Worm (Caenorhabditis elegans) whole organism, L3 larva: Measurements from ENCODE around the gene gcy-33.

ENCODE experiments used
- R02D3.7 ChIP-seq: fragments of 150-350 bp; optimal IDR thresholded peaks from 2 replicates; lab custom pipeline; 2014; ENCODE audit warnings: missing biosample characterization, missing genetic modification characterization
- ZK546.5 ChIP-seq: sonication (generic microtip); optimal IDR thresholded peaks from 2 replicates; lab custom pipeline; 2017; ENCODE audit warnings: missing biosample characterization, missing genetic modification characterization
- ceh-16 ChIP-seq: sonication (generic microtip); optimal IDR thresholded peaks from 2 replicates; lab custom pipeline; 2017; ENCODE audit warnings: missing biosample characterization, missing genetic modification characterization
- ceh-28 ChIP-seq: fragments of 150-350 bp; optimal IDR thresholded peaks from 2 replicates; lab custom pipeline; 2014; ENCODE audit warnings: missing biosample characterization, missing genetic modification reagents, missing genetic modification characterization
- ceh-9 ChIP-seq: sonication (generic microtip); optimal IDR thresholded peaks from 2 replicates; lab custom pipeline; 2018; ENCODE audit warnings: missing biosample characterization, missing genetic modification characterization
- daf-12 ChIP-seq: fragments of 150-350 bp; optimal IDR thresholded peaks from 2 replicates; lab custom pipeline; 2014; ENCODE audit warnings: missing biosample characterization, missing genetic modification reagents, missing genetic modification characterization
- egl-5 ChIP-seq: fragments of 150-350 bp; optimal IDR thresholded peaks from 2 replicates; lab custom pipeline; 2017; ENCODE audit warnings: missing biosample characterization, missing genetic modification reagents, missing genetic modification characterization, inconsistent platforms
- elt-1 ChIP-seq: fragments of 150-350 bp; optimal IDR thresholded peaks from 2 replicates; lab custom pipeline; 2014; ENCODE audit warnings: missing biosample characterization, missing genetic modification characterization
- elt-2 ChIP-seq: sonication (generic microtip); optimal IDR thresholded peaks from 2 replicates; lab custom pipeline; 2016; ENCODE audit warnings: missing genetic modification reagents, mild to moderate bottlenecking, missing genetic modification characterization, missing compliant biosample characterization
- elt-3 ChIP-seq, 3 experiments: fragments of 150-350 bp in 1 of 3; sonication (generic microtip) in 2 of 3; optimal IDR thresholded peaks; 2 replicates in 2 of 3; 4 replicates in 1 of 3; lab custom pipeline; 2014 to 2017; ENCODE audit warnings: missing biosample characterization in 3 of 3, missing genetic modification characterization in 3 of 3
- fkh-10 ChIP-seq: sonication (generic microtip); optimal IDR thresholded peaks from 2 replicates; lab custom pipeline; 2017; ENCODE audit warnings: missing biosample characterization, missing genetic modification reagents, missing genetic modification characterization
- jun-1 ChIP-seq: fragments of 150-350 bp; optimal IDR thresholded peaks from 2 replicates; lab custom pipeline; 2014; ENCODE audit warnings: missing biosample characterization, missing genetic modification reagents, missing genetic modification characterization
- lin-39 ChIP-seq: fragments of 150-350 bp; optimal IDR thresholded peaks from 2 replicates; lab custom pipeline; 2018; ENCODE audit warnings: missing biosample characterization, missing genetic modification reagents, missing genetic modification characterization
- lsy-12 ChIP-seq: sonication (generic microtip); optimal IDR thresholded peaks from 2 replicates; lab custom pipeline; 2016; ENCODE audit warnings: mild to moderate bottlenecking, missing genetic modification characterization, missing compliant biosample characterization
- mdl-1 ChIP-seq: fragments of 150-350 bp; optimal IDR thresholded peaks from 2 replicates; lab custom pipeline; 2014; ENCODE audit warnings: missing biosample characterization, missing genetic modification characterization
- mml-1 ChIP-seq: fragments of 150-350 bp; sonication (generic microtip); optimal IDR thresholded peaks from 3 replicates; lab custom pipeline; 2014; ENCODE audit warnings: missing biosample characterization, missing genetic modification characterization
- nfya-1 ChIP-seq: sonication (generic microtip); optimal IDR thresholded peaks from 2 replicates; lab custom pipeline; 2017; ENCODE audit warnings: missing genetic modification characterization, mild to moderate bottlenecking, missing compliant biosample characterization, antibody characterized with exemption, moderate library complexity; ENCODE audit not compliant: insufficient read depth
- nhr-11 ChIP-seq: fragments of 150-350 bp; optimal IDR thresholded peaks from 2 replicates; lab custom pipeline; 2014; ENCODE audit warnings: missing biosample characterization, missing genetic modification characterization
- nhr-12 ChIP-seq: fragments of 150-350 bp; optimal IDR thresholded peaks from 2 replicates; lab custom pipeline; 2014; ENCODE audit warnings: missing biosample characterization, missing genetic modification characterization
- nhr-23 ChIP-seq: fragments of 150-350 bp; optimal IDR thresholded peaks from 2 replicates; lab custom pipeline; 2014; ENCODE audit warnings: missing biosample characterization, missing genetic modification reagents, missing genetic modification characterization
- nhr-25 ChIP-seq: sonication (generic microtip); optimal IDR thresholded peaks from 2 replicates; lab custom pipeline; 2017; ENCODE audit warnings: missing biosample characterization, missing genetic modification characterization
- nhr-28 ChIP-seq: fragments of 150-350 bp; optimal IDR thresholded peaks from 2 replicates; lab custom pipeline; 2014; ENCODE audit warnings: missing biosample characterization, missing genetic modification characterization
- nhr-67 ChIP-seq: fragments of 150-350 bp; optimal IDR thresholded peaks from 2 replicates; lab custom pipeline; 2014; ENCODE audit warnings: missing biosample characterization, missing genetic modification characterization
- nhr-77 ChIP-seq: fragments of 150-350 bp; optimal IDR thresholded peaks from 2 replicates; lab custom pipeline; 2014; ENCODE audit warnings: missing biosample characterization, missing genetic modification characterization
- pha-4 ChIP-seq: fragments of 150-350 bp; optimal IDR thresholded peaks from 2 replicates; lab custom pipeline; 2014; ENCODE audit warnings: missing biosample characterization, missing genetic modification reagents, missing genetic modification characterization
- pqm-1 ChIP-seq: fragments of 150-350 bp; optimal IDR thresholded peaks from 2 replicates; lab custom pipeline; 2017; ENCODE audit warnings: missing biosample characterization, missing genetic modification characterization, inconsistent platforms
- sea-2 ChIP-seq: fragments of 150-350 bp; sonication (generic microtip); optimal IDR thresholded peaks from 4 replicates; lab custom pipeline; 2014; ENCODE audit warnings: missing biosample characterization, missing genetic modification reagents, missing genetic modification characterization
- tbx-2 ChIP-seq: sonication (generic microtip); optimal IDR thresholded peaks from 2 replicates; lab custom pipeline; 2016; ENCODE audit warnings: mild to moderate bottlenecking, missing genetic modification characterization, missing compliant biosample characterization
- unc-62 ChIP-seq: fragments of 150-350 bp; sonication (generic microtip); optimal IDR thresholded peaks from 4 replicates; lab custom pipeline; 2014; ENCODE audit warnings: missing biosample characterization, missing genetic modification reagents, missing genetic modification characterization
- zag-1 ChIP-seq: fragments of 150-350 bp; optimal IDR thresholded peaks from 2 replicates; lab custom pipeline; 2014; ENCODE audit warnings: missing biosample characterization, missing genetic modification characterization
- ztf-11 ChIP-seq: fragments of 150-350 bp; optimal IDR thresholded peaks from 2 replicates; lab custom pipeline; 2014; ENCODE audit warnings: missing biosample characterization, missing genetic modification characterization
- ztf-4 ChIP-seq: fragments of 150-350 bp; optimal IDR thresholded peaks from 2 replicates; lab custom pipeline; 2014; ENCODE audit warnings: missing biosample characterization, missing genetic modification characterization

gcy-33 gene

ce11 chrV:11978179-11978578 lies 23.4 kb downstream of the gcy-33 start, which contains the start of gene mif-2:
Gene mif-2, minus strand, starts transcription at chrV:11978459.
- TF ChIP-seq nhr-23 (tag; lab: Kevin White, UChicago), result no peak
- no peak for TF ChIP-seq nhr-12 (tag; lab: Kevin White, UChicago)
- no peak for TF ChIP-seq nhr-11 (tag; lab: Kevin White, UChicago)
- TF ChIP-seq egl-5 (tag; lab: Kevin White, UChicago), result no peak
- no peak for TF ChIP-seq nhr-28 (tag; lab: Kevin White, UChicago)
- no peak for TF ChIP-seq ceh-16 (tag; lab: Kevin White, UChicago)
- TF ChIP-seq zag-1 (tag; lab: Kevin White, UChicago), result no peak
- no peak for TF ChIP-seq pqm-1 (tag; lab: Kevin White, UChicago)

- TF ChIP-seq egl-5 (tag; lab: Kevin White, UChicago) (no peak), jun-1 (tag; lab: Kevin White, UChicago) (peak; percentile 68), nhr-67 (tag; lab: Kevin White, UChicago) (no peak), elt-2 (tag; lab: Kevin White, UChicago) (peak; percentile 91), ztf-11 (tag; lab: Kevin White, UChicago) (no peak), pqm-1 (tag; lab: Kevin White, UChicago) (peak; percentile 85), daf-12 (tag; lab: Kevin White, UChicago) (no peak)
These were observed 24.9 kb downstream of the gcy-33 start for ce11 chrV:11976734-11977133.

ce11 chrV:11975233-11975632 lies 26.4 kb downstream of the gcy-33 start, which contains the start of gene cpr-1:
Gene cpr-1, plus strand, starts transcription at chrV:11975551.
- TF ChIP-seq ztf-4, result no peak
- TF ChIP-seq jun-1 (tag; lab: Kevin White, UChicago), result peak; percentile 71
- TF ChIP-seq pha-4 (tag; lab: Kevin White, UChicago), result peak; percentile 21
- peak; percentile 99 for TF ChIP-seq elt-2 (tag; lab: Kevin White, UChicago)
- no peak for TF ChIP-seq daf-12 (tag; lab: Kevin White, UChicago)
- TF ChIP-seq pqm-1 (tag; lab: Kevin White, UChicago), result peak; percentile 86

- TF ChIP-seq mdl-1 (tag; lab: Kevin White, UChicago) (no peak), nfya-1 (no peak), nhr-77 (no peak), lsy-12 (tag; lab: Kevin White, UChicago) (no peak), nhr-28 (tag; lab: Kevin White, UChicago) (no peak), pha-4 (tag; lab: Kevin White, UChicago) (no peak), tbx-2 (tag; lab: Kevin White, UChicago) (no peak), elt-1 (no peak), ceh-9 (tag; lab: Kevin White, UChicago) (no peak), ceh-28 (tag; lab: Kevin White, UChicago) (no peak), R02D3.7 (tag; lab: Kevin White, UChicago) (no peak), elt-2 (tag; lab: Kevin White, UChicago) (no peak), sea-2 (no peak), ZK546.5 (tag; lab: Kevin White, UChicago) (no peak), pqm-1 (tag; lab: Kevin White, UChicago) (no peak), unc-62 (GFP tag; lab: Kevin White, UChicago) (no peak), jun-1 (tag; lab: Kevin White, UChicago) (no peak), lin-39 (tag; lab: Kevin White, UChicago) (no peak), nhr-25 (tag; lab: Kevin White, UChicago) (no peak), mml-1 (tag; lab: Kevin White, UChicago) (no peak)
These were observed 36.9 kb downstream of the gcy-33 start, which contains the start of gene F58H1.7 for ce11 chrV:11964723-11965122. Gene F58H1.7, minus strand, starts transcription at chrV:11964823.

ce11 chrV:11960831-11961190 lies 40.8 kb downstream of the gcy-33 start:
- TF ChIP-seq fkh-10 (GFP tag; lab: Kevin White, UChicago) (peak; percentile 28), elt-3 (tag; optimal IDR thresholded peaks at IDR 0.05; lab: Kevin White, UChicago) (no peak)
